Fruit fly (Drosophila melanogaster) whole organism, prepupa: ENCODE results near the gene CG31898.
A peak's percentile ranks its signal among the peaks of the same experiment; 100 is the strongest.

Experiments
- CG10631 ChIP-seq: fragments of 200-800 bp; sonication (Bioruptor generic); optimal IDR thresholded peaks from 2 replicates; lab custom pipeline; 2016; ENCODE audit warnings: missing biosample characterization, missing genetic modification characterization
- CG10669 ChIP-seq: fragments of 200-800 bp; sonication (Bioruptor generic); optimal IDR thresholded peaks from 3 replicates; lab custom pipeline; 2018; ENCODE audit warnings: missing biosample characterization, mild to moderate bottlenecking, missing genetic modification characterization, moderate library complexity
- CG11294 ChIP-seq: fragments of 200-800 bp; sonication (Bioruptor generic); IDR thresholded peaks from 2 replicates; pipeline ENCODE4 v1.3.6; 2022; ENCODE audit warnings: missing biosample characterization, missing genetic modification characterization
- CG11902 ChIP-seq: fragments of 200-800 bp; sonication (Bioruptor generic); optimal IDR thresholded peaks from 3 replicates; lab custom pipeline; 2016; ENCODE audit warnings: missing biosample characterization, missing genetic modification characterization
- CG15336 ChIP-seq: fragments of 200-800 bp; sonication (Bioruptor generic); IDR thresholded peaks from 2 replicates; pipeline ENCODE4 v1.3.6; 2022; ENCODE audit warnings: missing biosample characterization, missing genetic modification characterization
- CG1621 ChIP-seq: fragments of 200-800 bp; sonication (Bioruptor generic); optimal IDR thresholded peaks from 3 replicates; lab custom pipeline; 2018; ENCODE audit warnings: missing biosample characterization, mild to moderate bottlenecking, missing genetic modification characterization
- CG16779 ChIP-seq: fragments of 200-800 bp; sonication (Bioruptor generic); optimal IDR thresholded peaks from 3 replicates; lab custom pipeline; 2017; ENCODE audit warnings: missing biosample characterization, mild to moderate bottlenecking, missing genetic modification characterization
- CG3032 ChIP-seq: fragments of 200-800 bp; optimal IDR thresholded peaks from 2 replicates; lab custom pipeline; 2019; ENCODE audit warnings: missing biosample characterization, mild to moderate bottlenecking, missing genetic modification characterization, moderate library complexity
- CG31627 ChIP-seq: fragments of 200-800 bp; sonication (Bioruptor generic); optimal IDR thresholded peaks from 3 replicates; lab custom pipeline; 2016; ENCODE audit warnings: missing biosample characterization, missing genetic modification characterization
- CG32006 ChIP-seq: fragments of 200-800 bp; sonication (Bioruptor generic); optimal IDR thresholded peaks from 3 replicates; lab custom pipeline; 2017; ENCODE audit warnings: missing biosample characterization, mild to moderate bottlenecking, missing genetic modification characterization
- CG34406 ChIP-seq: fragments of 200-800 bp; sonication (Bioruptor generic); optimal IDR thresholded peaks from 3 replicates; lab custom pipeline; 2016; ENCODE audit warnings: missing biosample characterization, missing genetic modification characterization
- CG3919 ChIP-seq: fragments of 200-800 bp; sonication (Bioruptor generic); optimal IDR thresholded peaks from 3 replicates; lab custom pipeline; 2016; ENCODE audit warnings: missing biosample characterization, missing genetic modification characterization
- CG4318 ChIP-seq: fragments of 200-800 bp; sonication (Bioruptor generic); optimal IDR thresholded peaks from 3 replicates; lab custom pipeline; 2017; ENCODE audit warnings: missing biosample characterization, mild to moderate bottlenecking, missing genetic modification characterization
- CG6276 ChIP-seq: fragments of 200-800 bp; sonication (Bioruptor generic); optimal IDR thresholded peaks from 2 replicates; lab custom pipeline; 2017; ENCODE audit warnings: missing biosample characterization, mild to moderate bottlenecking, missing genetic modification characterization
- CG6792 ChIP-seq: fragments of 200-800 bp; sonication (Bioruptor generic); optimal IDR thresholded peaks from 3 replicates; lab custom pipeline; 2016; ENCODE audit warnings: missing biosample characterization, missing genetic modification characterization
- CG6808 ChIP-seq: fragments of 200-800 bp; sonication (Bioruptor generic); optimal IDR thresholded peaks from 3 replicates; lab custom pipeline; 2017; ENCODE audit warnings: missing biosample characterization, missing genetic modification characterization, mild to moderate bottlenecking, moderate library complexity, missing genetic modification reagents
- CG6854 ChIP-seq: fragments of 200-800 bp; sonication (Bioruptor generic); optimal IDR thresholded peaks from 2 replicates; lab custom pipeline; 2017; ENCODE audit warnings: missing biosample characterization, mild to moderate bottlenecking, missing genetic modification characterization
- CG8119 ChIP-seq: fragments of 200-800 bp; sonication (Bioruptor generic); IDR thresholded peaks from 3 replicates; pipeline ENCODE4 v1.3.6; 2022; ENCODE audit warnings: missing biosample characterization, missing genetic modification characterization
- CG8319 ChIP-seq: fragments of 200-800 bp; sonication (Bioruptor generic); optimal IDR thresholded peaks from 3 replicates; lab custom pipeline; 2016; ENCODE audit warnings: missing biosample characterization, missing genetic modification characterization
- CG8632 ChIP-seq: fragments of 200-800 bp; sonication (Bioruptor generic); optimal IDR thresholded peaks from 3 replicates; lab custom pipeline; 2016; ENCODE audit warnings: missing biosample characterization, missing genetic modification characterization
- CG9139 ChIP-seq: fragments of 200-800 bp; sonication (Bioruptor generic); optimal IDR thresholded peaks from 3 replicates; lab custom pipeline; 2017; ENCODE audit warnings: missing biosample characterization, mild to moderate bottlenecking, missing genetic modification characterization
- Eip75B ChIP-seq: fragments of 200-800 bp; sonication (Bioruptor generic); optimal IDR thresholded peaks from 3 replicates; lab custom pipeline; 2016; ENCODE audit warnings: missing biosample characterization, missing genetic modification characterization
- Eip78C ChIP-seq: fragments of 200-800 bp; sonication (Bioruptor generic); peaks from one replicate; lab custom pipeline; 2016; ENCODE audit warnings: missing biosample characterization, missing genetic modification characterization
- Eip93F ChIP-seq: fragments of 200-800 bp; sonication (Bioruptor generic); optimal IDR thresholded peaks from 2 replicates; lab custom pipeline; 2016; ENCODE audit warnings: missing biosample characterization, mild to moderate bottlenecking, missing genetic modification characterization
- Ets96B ChIP-seq: fragments of 200-800 bp; optimal IDR thresholded peaks from 2 replicates; lab custom pipeline; 2019; ENCODE audit warnings: missing biosample characterization, mild to moderate bottlenecking, missing genetic modification characterization, moderate library complexity
- Gug ChIP-seq: fragments of 200-800 bp; sonication (Bioruptor generic); IDR thresholded peaks from 2 replicates; pipeline ENCODE4 v1.3.6; 2022; ENCODE audit warnings: missing biosample characterization, missing genetic modification characterization
- Hr38 ChIP-seq: sonication (Bioruptor generic); optimal IDR thresholded peaks from 2 replicates; lab custom pipeline; 2016; ENCODE audit warnings: missing biosample characterization, missing genetic modification characterization
- OdsH ChIP-seq: fragments of 200-800 bp; sonication (Bioruptor generic); optimal IDR thresholded peaks from 3 replicates; lab custom pipeline; 2016; ENCODE audit warnings: missing biosample characterization, missing genetic modification characterization
- Smox ChIP-seq: fragments of 200-800 bp; sonication (Bioruptor generic); optimal IDR thresholded peaks from 3 replicates; lab custom pipeline; 2016; ENCODE audit warnings: missing biosample characterization, missing genetic modification characterization
- Sox102F ChIP-seq: fragments of 200-800 bp; sonication (Bioruptor generic); optimal IDR thresholded peaks from 2 replicates; lab custom pipeline; 2016; ENCODE audit warnings: missing biosample characterization, mild to moderate bottlenecking, missing genetic modification characterization
- Sox14 ChIP-seq: fragments of 200-800 bp; sonication (Bioruptor generic); optimal IDR thresholded peaks from 3 replicates; lab custom pipeline; 2016; ENCODE audit warnings: missing biosample characterization, missing genetic modification characterization
- Sox15 ChIP-seq: fragments of 200-800 bp; sonication (Bioruptor generic); optimal IDR thresholded peaks from 3 replicates; lab custom pipeline; 2016; ENCODE audit warnings: missing biosample characterization, missing genetic modification characterization
- achi ChIP-seq: fragments of 200-800 bp; sonication (Bioruptor generic); optimal IDR thresholded peaks from 3 replicates; lab custom pipeline; 2016; ENCODE audit warnings: missing biosample characterization, missing genetic modification characterization
- acj6 ChIP-seq: fragments of 200-800 bp; sonication (Bioruptor generic); optimal IDR thresholded peaks from 3 replicates; lab custom pipeline; 2016; ENCODE audit warnings: missing biosample characterization, missing genetic modification characterization
- dac ChIP-seq: fragments of 200-800 bp; sonication (Bioruptor generic); optimal IDR thresholded peaks from 2 replicates; lab custom pipeline; 2017; ENCODE audit warnings: missing biosample characterization, mild to moderate bottlenecking, missing genetic modification characterization
- dsx ChIP-seq: fragments of 200-800 bp; optimal IDR thresholded peaks from 3 replicates; lab custom pipeline; 2019; ENCODE audit warnings: missing biosample characterization, mild to moderate bottlenecking, missing genetic modification characterization, moderate library complexity; ENCODE audit not compliant: poor library complexity, severe bottlenecking
- esn ChIP-seq: fragments of 200-800 bp; sonication (Bioruptor generic); optimal IDR thresholded peaks from 2 replicates; lab custom pipeline; 2016; ENCODE audit warnings: missing biosample characterization, mild to moderate bottlenecking, missing genetic modification characterization, moderate library complexity
- fd59A ChIP-seq: fragments of 200-800 bp; sonication (Bioruptor generic); optimal IDR thresholded peaks from 2 replicates; lab custom pipeline; 2017; ENCODE audit warnings: missing biosample characterization, mild to moderate bottlenecking, missing genetic modification characterization, missing genetic modification reagents
- fd85E ChIP-seq: fragments of 200-800 bp; sonication (Bioruptor generic); optimal IDR thresholded peaks from 3 replicates; lab custom pipeline; 2016; ENCODE audit warnings: missing biosample characterization, missing genetic modification characterization
- fkh ChIP-seq: fragments of 200-800 bp; sonication (Bioruptor generic); optimal IDR thresholded peaks from 3 replicates; lab custom pipeline; 2017; ENCODE audit warnings: missing biosample characterization, mild to moderate bottlenecking, missing genetic modification characterization, moderate library complexity
- lz ChIP-seq: fragments of 200-800 bp; sonication (Bioruptor generic); optimal IDR thresholded peaks from 3 replicates; lab custom pipeline; 2016; ENCODE audit warnings: missing biosample characterization, missing genetic modification characterization
- net ChIP-seq: fragments of 200-800 bp; sonication (Bioruptor generic); optimal IDR thresholded peaks from 3 replicates; lab custom pipeline; 2016; ENCODE audit warnings: missing biosample characterization, missing genetic modification characterization
- pdm3 ChIP-seq: fragments of 200-800 bp; sonication (Bioruptor generic); optimal IDR thresholded peaks from 3 replicates; lab custom pipeline; 2016; ENCODE audit warnings: missing biosample characterization, missing genetic modification characterization
- salr ChIP-seq, 2 experiments: fragments of 200-800 bp; sonication (Bioruptor generic); optimal IDR thresholded peaks; 3 replicates each; lab custom pipeline; 2016 to 2018; ENCODE audit warnings: missing biosample characterization in 2 of 2, missing genetic modification characterization in 2 of 2, mild to moderate bottlenecking in 1 of 2
- svp ChIP-seq: fragments of 200-800 bp; sonication (Bioruptor generic); peaks from one replicate; lab custom pipeline; 2016; ENCODE audit warnings: missing biosample characterization, missing genetic modification characterization
- vri ChIP-seq: fragments of 200-800 bp; sonication (Bioruptor generic); optimal IDR thresholded peaks from 3 replicates; lab custom pipeline; 2016; ENCODE audit warnings: missing biosample characterization, mild to moderate bottlenecking, missing genetic modification characterization

CG31898 gene

DNA sequence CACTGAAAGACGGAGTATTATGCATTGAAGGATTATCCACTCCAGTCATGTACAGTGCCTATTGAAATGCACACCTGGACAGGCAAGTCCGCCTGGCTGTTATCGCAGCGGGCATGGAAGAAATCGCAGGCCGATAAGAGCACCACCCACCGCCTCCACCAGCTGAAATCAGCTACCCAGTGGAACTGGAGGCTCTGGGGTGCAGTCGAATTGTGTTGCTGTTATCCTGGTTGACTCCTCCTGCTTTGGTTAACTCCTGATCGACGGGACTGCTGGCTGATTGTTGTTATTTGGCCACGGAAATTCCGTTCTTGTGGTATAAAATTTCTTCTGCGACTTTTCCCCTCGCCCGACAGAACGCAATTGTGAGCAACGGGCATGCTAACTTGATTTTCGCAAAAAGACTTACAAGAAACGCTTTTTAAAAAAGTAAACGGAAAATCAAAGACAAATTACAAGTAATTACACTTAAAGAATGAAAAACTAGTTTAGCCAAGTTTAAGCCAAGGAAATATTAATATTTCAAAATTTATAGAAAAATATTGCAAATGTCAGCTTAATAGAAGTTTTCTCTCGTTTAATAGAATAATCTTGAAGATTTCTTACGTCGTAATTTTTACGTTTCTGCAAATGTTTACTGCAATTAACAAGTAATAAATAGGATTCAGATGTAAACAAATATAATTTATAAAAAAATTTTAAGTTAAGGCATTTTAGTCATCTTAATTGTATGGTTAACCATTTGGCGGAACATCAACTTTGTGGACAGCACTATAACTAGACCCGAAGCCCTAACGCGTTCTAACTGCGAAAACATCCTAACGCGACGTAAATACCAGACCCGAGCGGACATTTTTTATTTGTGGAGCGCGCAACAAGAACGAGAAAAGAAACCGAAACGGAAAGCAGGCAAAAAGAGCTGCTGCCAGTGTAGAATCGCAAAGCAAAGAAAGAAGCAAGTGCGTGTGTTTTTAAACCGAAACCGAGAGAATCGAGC is 15.0 kb downstream of the CG31898 start, which contains the start of the genes CG13398 and Akap200 (continued):
- TF ChIP-seq CG6854 (GFP tag; lab: Kevin White, UChicago), result peak; percentile 41

DNA sequence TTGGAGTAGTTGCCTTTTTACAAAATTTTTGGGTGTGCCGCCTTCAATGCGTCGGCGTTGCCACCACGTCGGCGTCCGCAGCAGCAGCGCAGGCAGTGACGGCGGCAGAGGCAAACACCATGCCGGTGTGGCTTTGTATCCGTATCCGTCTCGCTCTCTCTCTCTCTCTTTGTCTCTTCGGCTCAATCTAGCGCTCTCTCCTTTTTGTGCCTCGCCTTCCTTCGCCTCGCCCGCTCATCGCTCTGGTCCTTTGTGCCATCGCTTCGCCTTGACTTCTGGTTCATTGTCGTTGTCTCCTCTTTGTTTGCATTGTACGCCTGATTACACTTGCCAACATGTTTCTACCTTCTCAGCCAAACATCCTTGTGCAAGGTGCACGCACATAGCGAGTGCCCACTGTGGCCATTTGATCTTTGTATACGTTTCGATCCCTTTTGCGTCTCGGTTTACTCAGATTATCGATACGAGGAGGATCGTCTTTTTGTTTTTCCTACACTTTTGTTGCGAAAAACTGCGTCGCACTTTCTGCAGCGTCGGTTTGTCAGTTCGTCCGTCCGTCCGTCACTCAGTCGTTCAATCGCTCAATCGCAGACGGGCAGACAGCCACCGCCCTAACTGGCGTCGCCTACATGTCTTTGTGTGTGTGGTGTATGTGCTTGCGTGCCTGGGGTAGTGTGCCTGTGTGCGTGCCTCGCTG is 16.3 kb downstream of the CG31898 start:
- TF ChIP-seq salr (GFP tag; optimal IDR thresholded peaks at IDR 0.05; lab: Kevin White, UChicago) (peak; percentile 32 to 63), acj6 (GFP tag; lab: Kevin White, UChicago) (peak; percentile 65), CG8632 (peak; percentile 59), CG3032 (tag; lab: Kevin White, UChicago) (peak; percentile 63), CG8319 (GFP tag; lab: Kevin White, UChicago) (peak; percentile 22), CG6276 (GFP tag; lab: Kevin White, UChicago) (peak; percentile 16), Hr38 (no peak), CG4318 (no peak), CG16779 (tag; lab: Kevin White, UChicago) (peak; percentile 61), Sox102F (GFP tag; lab: Kevin White, UChicago) (peak; percentile 88), Smox (GFP tag; lab: Kevin White, UChicago) (peak; percentile 73), CG11294 (GFP tag; lab: Robert Waterston, UW) (peak; percentile 51; the same call in 1 of the 2 replicates), CG6854 (GFP tag; lab: Kevin White, UChicago) (peak; percentile 6), CG32006 (peak; percentile 65), net (GFP tag; lab: Kevin White, UChicago) (peak; percentile 59), dac (GFP tag; lab: Kevin White, UChicago) (peak; percentile 14), CG8119 (GFP tag; lab: Robert Waterston, UW) (peak; percentile 55; the same call in 2 of the 3 replicates), fkh (peak; percentile 16), CG6808 (peak; percentile 73), pdm3 (GFP tag; lab: Kevin White, UChicago) (peak; percentile 75), Gug (GFP tag; lab: Robert Waterston, UW) (no peak), CG1621 (tag; lab: Kevin White, UChicago) (peak; percentile 71), CG15336 (GFP tag; lab: Robert Waterston, UW) (peak; percentile 60), OdsH (GFP tag; lab: Kevin White, UChicago) (peak; percentile 58), Eip93F (no peak), vri (GFP tag; lab: Kevin White, UChicago) (peak; percentile 55), CG9139 (GFP tag; lab: Kevin White, UChicago) (peak; percentile 47), CG11902 (peak; percentile 30), CG6792 (GFP tag; lab: Kevin White, UChicago) (peak; percentile 76), CG10669 (peak; percentile 77), Sox15 (GFP tag; lab: Kevin White, UChicago) (peak; percentile 7), Eip78C (GFP tag; lab: Kevin White, UChicago) (peak; percentile 94), svp (GFP tag; lab: Kevin White, UChicago) (peak; percentile 99), lz (GFP tag; lab: Kevin White, UChicago) (peak; percentile 79), fd85E (GFP tag; lab: Kevin White, UChicago) (peak; percentile 62), CG10631 (GFP tag; lab: Kevin White, UChicago) (peak; percentile 73), Eip75B (peak; percentile 89), dsx (peak; percentile 84), Sox14 (GFP tag; lab: Kevin White, UChicago) (peak; percentile 98), CG31627 (GFP tag; lab: Kevin White, UChicago) (peak; percentile 73), CG3919 (peak; percentile 81), achi (GFP tag; lab: Kevin White, UChicago) (peak; percentile 72), Ets96B (tag; lab: Kevin White, UChicago) (peak; percentile 76), fd59A (GFP tag; lab: Kevin White, UChicago) (peak; percentile 65), CG34406 (GFP tag; lab: Kevin White, UChicago) (peak; percentile 56), esn (peak; percentile 85)
